Fruit fly (Drosophila melanogaster) whole organism, embryonic: ENCODE results near the gene MESR3.

Source experiments
- Aef1 ChIP-seq: fragments of 200-800 bp; sonication (Bioruptor generic); IDR thresholded peaks from 3 replicates; pipeline ENCODE4 v1.3.6; 2022; ENCODE audit warnings: missing biosample characterization, missing genetic modification characterization
- CG10565 ChIP-seq: fragments of 200-800 bp; sonication (Bioruptor generic); optimal IDR thresholded peaks from 3 replicates; lab custom pipeline; 2016; ENCODE audit warnings: missing biosample characterization, mild to moderate bottlenecking, missing genetic modification characterization
- CG1233 ChIP-seq: fragments of 200-800 bp; sonication (Bioruptor generic); optimal IDR thresholded peaks from 4 replicates; lab custom pipeline; 2018; ENCODE audit warnings: missing biosample characterization, mild to moderate bottlenecking, missing genetic modification characterization
- CG13123 ChIP-seq: fragments of 200-800 bp; sonication (Bioruptor generic); optimal IDR thresholded peaks from 2 replicates; lab custom pipeline; 2016; ENCODE audit warnings: missing biosample characterization, missing genetic modification characterization
- CG14050 ChIP-seq: fragments of 200-800 bp; sonication (Bioruptor generic); IDR thresholded peaks from 3 replicates; pipeline ENCODE4 v1.3.6; 2022; ENCODE audit warnings: missing biosample characterization, missing genetic modification characterization
- CG15479 ChIP-seq: fragments of 200-800 bp; sonication (Bioruptor generic); optimal IDR thresholded peaks from 3 replicates; lab custom pipeline; 2019; ENCODE audit warnings: missing biosample characterization, mild to moderate bottlenecking, missing genetic modification characterization, moderate library complexity
- CG1647 ChIP-seq: fragments of 200-800 bp; sonication (Bioruptor generic); optimal IDR thresholded peaks from 3 replicates; lab custom pipeline; 2016; ENCODE audit warnings: missing biosample characterization, missing genetic modification characterization
- CG16779 ChIP-seq: fragments of 200-800 bp; sonication (Bioruptor generic); IDR thresholded peaks from 2 replicates; pipeline ENCODE4 v1.3.6; 2022; ENCODE audit warnings: missing biosample characterization, missing genetic modification characterization
- CG17359 ChIP-seq: fragments of 200-800 bp; sonication (Bioruptor generic); optimal IDR thresholded peaks from 3 replicates; lab custom pipeline; 2018; ENCODE audit warnings: missing biosample characterization, mild to moderate bottlenecking, missing genetic modification characterization, moderate library complexity
- CG17385 ChIP-seq: fragments of 200-800 bp; sonication (Bioruptor generic); optimal IDR thresholded peaks from 3 replicates; lab custom pipeline; 2018; ENCODE audit warnings: missing biosample characterization, mild to moderate bottlenecking, missing genetic modification characterization
- CG17568 ChIP-seq: fragments of 200-800 bp; sonication (Bioruptor generic); optimal IDR thresholded peaks from 2 replicates; lab custom pipeline; 2018; ENCODE audit warnings: missing biosample characterization, mild to moderate bottlenecking, missing genetic modification characterization, moderate library complexity
- CG17829 ChIP-seq: fragments of 200-800 bp; optimal IDR thresholded peaks from 2 replicates; lab custom pipeline; 2019; ENCODE audit warnings: missing biosample characterization, mild to moderate bottlenecking, missing genetic modification characterization, moderate library complexity
- CG30020 ChIP-seq: fragments of 200-800 bp; optimal IDR thresholded peaks from 2 replicates; lab custom pipeline; 2019; ENCODE audit warnings: missing biosample characterization, mild to moderate bottlenecking, missing genetic modification characterization, moderate library complexity
- CG30431 ChIP-seq: fragments of 200-800 bp; sonication (Bioruptor generic); optimal IDR thresholded peaks from 2 replicates; lab custom pipeline; 2017; ENCODE audit warnings: missing biosample characterization, missing genetic modification characterization
- CG4854 ChIP-seq: fragments of 200-800 bp; sonication (Bioruptor generic); optimal IDR thresholded peaks from 2 replicates; lab custom pipeline; 2016; ENCODE audit warnings: missing biosample characterization, missing genetic modification characterization, inconsistent platforms
- CG5180 ChIP-seq: fragments of 200-800 bp; sonication (Bioruptor generic); optimal IDR thresholded peaks from 3 replicates; lab custom pipeline; 2017; ENCODE audit warnings: missing biosample characterization, missing genetic modification characterization, mild to moderate bottlenecking, moderate library complexity, missing genetic modification reagents
- CG5245 ChIP-seq: fragments of 200-800 bp; sonication (Bioruptor generic); optimal IDR thresholded peaks from 3 replicates; lab custom pipeline; 2016; ENCODE audit warnings: missing biosample characterization, missing genetic modification characterization
- CG6272 ChIP-seq: fragments of 200-800 bp; sonication (Bioruptor generic); IDR thresholded peaks from 2 replicates; pipeline ENCODE4 v1.3.6; 2022; ENCODE audit warnings: missing biosample characterization, missing genetic modification characterization
- CG9797 ChIP-seq: fragments of 200-800 bp; sonication (Bioruptor generic); optimal IDR thresholded peaks from 3 replicates; lab custom pipeline; 2018; ENCODE audit warnings: missing biosample characterization, mild to moderate bottlenecking, missing genetic modification characterization
- CG9932 ChIP-seq: fragments of 200-800 bp; sonication (Bioruptor generic); IDR thresholded peaks from 2 replicates; pipeline ENCODE4 v1.3.6; 2022; ENCODE audit warnings: missing biosample characterization, missing genetic modification characterization
- Dbx ChIP-seq: fragments of 200-800 bp; sonication (Bioruptor generic); IDR thresholded peaks from 3 replicates; pipeline ENCODE4 v1.3.6; 2022; ENCODE audit warnings: missing biosample characterization, missing genetic modification characterization
- Elba2 ChIP-seq: fragments of 200-800 bp; sonication (Bioruptor generic); optimal IDR thresholded peaks from 3 replicates; lab custom pipeline; 2016; ENCODE audit warnings: missing biosample characterization, missing genetic modification characterization
- HLH3B ChIP-seq: fragments of 200-800 bp; sonication (Bioruptor generic); IDR thresholded peaks from 2 replicates; pipeline ENCODE4 v1.3.6; 2022; ENCODE audit warnings: missing biosample characterization, missing genetic modification characterization
- Hr3 ChIP-seq: fragments of 200-800 bp; sonication (Bioruptor generic); optimal IDR thresholded peaks from 3 replicates; lab custom pipeline; 2016; ENCODE audit warnings: missing biosample characterization, missing genetic modification characterization
- Kr ChIP-seq: fragments of 200-800 bp; sonication (Bioruptor generic); optimal IDR thresholded peaks from 2 replicates; lab custom pipeline; 2017; ENCODE audit warnings: missing biosample characterization, mild to moderate bottlenecking, missing genetic modification characterization
- Nf-YC ChIP-seq: fragments of 200-800 bp; optimal IDR thresholded peaks from 3 replicates; lab custom pipeline; 2019; ENCODE audit warnings: missing biosample characterization, mild to moderate bottlenecking, missing genetic modification characterization, moderate library complexity
- Opbp ChIP-seq: fragments of 200-800 bp; sonication (Bioruptor generic); IDR thresholded peaks from 3 replicates; pipeline ENCODE4 v1.3.6; 2022; ENCODE audit warnings: missing biosample characterization, missing genetic modification characterization; ENCODE audit not compliant: partially characterized antibody
- Pdp1 ChIP-seq, 2 experiments: fragments of 200-800 bp; sonication (Bioruptor generic); optimal IDR thresholded peaks; 3 replicates each; lab custom pipeline; 2016; ENCODE audit warnings: missing biosample characterization in 2 of 2, missing genetic modification characterization in 2 of 2, mild to moderate bottlenecking in 1 of 2, moderate library complexity in 1 of 2
- Rx ChIP-seq: fragments of 200-800 bp; sonication (Bioruptor generic); IDR thresholded peaks from 2 replicates; pipeline ENCODE4 v1.3.6; 2022; ENCODE audit warnings: missing biosample characterization, missing genetic modification characterization
- Side ChIP-seq: fragments of 200-800 bp; sonication (Bioruptor generic); optimal IDR thresholded peaks from 2 replicates; lab custom pipeline; 2016; ENCODE audit warnings: missing biosample characterization, missing genetic modification characterization
- Ssrp ChIP-seq: fragments of 200-800 bp; sonication (Bioruptor generic); optimal IDR thresholded peaks from 2 replicates; lab custom pipeline; 2018; ENCODE audit warnings: missing biosample characterization, mild to moderate bottlenecking, missing genetic modification characterization, moderate library complexity
- abd-A ChIP-seq: fragments of 200-800 bp; sonication (Bioruptor generic); optimal IDR thresholded peaks from 3 replicates; lab custom pipeline; 2019; ENCODE audit warnings: missing biosample characterization, mild to moderate bottlenecking, missing genetic modification characterization, moderate library complexity
- ato ChIP-seq: fragments of 200-800 bp; sonication (Bioruptor generic); IDR thresholded peaks from 2 replicates; pipeline ENCODE4 v1.3.6; 2022; ENCODE audit warnings: missing biosample characterization, missing genetic modification characterization; ENCODE audit not compliant: partially characterized antibody
- cas ChIP-seq: fragments of 200-800 bp; sonication (Bioruptor generic); IDR thresholded peaks from 2 replicates; pipeline ENCODE4 v1.3.6; 2022; ENCODE audit warnings: missing biosample characterization, missing genetic modification characterization
- chif ChIP-seq, 2 experiments: fragments of 200-800 bp; sonication (Bioruptor generic); optimal IDR thresholded peaks; 3 replicates each; lab custom pipeline; 2016; ENCODE audit warnings: missing biosample characterization in 2 of 2, missing genetic modification characterization in 2 of 2
- chn ChIP-seq: fragments of 200-800 bp; sonication (Bioruptor generic); optimal IDR thresholded peaks from 2 replicates; lab custom pipeline; 2016; ENCODE audit warnings: missing biosample characterization, missing genetic modification characterization
- grn ChIP-seq: fragments of 200-800 bp; sonication (Bioruptor generic); optimal IDR thresholded peaks from 3 replicates; lab custom pipeline; 2017; ENCODE audit warnings: missing biosample characterization, missing genetic modification characterization
- gt ChIP-seq: fragments of 200-800 bp; sonication (Bioruptor generic); IDR thresholded peaks from 2 replicates; pipeline ENCODE4 v1.3.6; 2022; ENCODE audit warnings: missing biosample characterization, missing genetic modification characterization
- ind ChIP-seq: fragments of 200-800 bp; sonication (Bioruptor generic); optimal IDR thresholded peaks from 3 replicates; lab custom pipeline; 2016; ENCODE audit warnings: missing biosample characterization, missing genetic modification characterization
- lilli ChIP-seq: fragments of 200-800 bp; sonication (Bioruptor generic); optimal IDR thresholded peaks from 3 replicates; lab custom pipeline; 2016; ENCODE audit warnings: missing biosample characterization, missing genetic modification characterization
- mam ChIP-seq: fragments of 200-800 bp; sonication (Bioruptor generic); optimal IDR thresholded peaks from 3 replicates; lab custom pipeline; 2016; ENCODE audit warnings: missing biosample characterization, missing genetic modification characterization
- nau ChIP-seq: fragments of 200-800 bp; sonication (Bioruptor generic); optimal IDR thresholded peaks from 3 replicates; lab custom pipeline; 2017; ENCODE audit warnings: missing biosample characterization, mild to moderate bottlenecking, missing genetic modification characterization, missing genetic modification reagents
- nerfin-2 ChIP-seq: fragments of 200-800 bp; sonication (Bioruptor generic); IDR thresholded peaks from 2 replicates; pipeline ENCODE4 v1.3.6; 2022; ENCODE audit warnings: missing biosample characterization, missing genetic modification characterization; ENCODE audit not compliant: partially characterized antibody
- schlank ChIP-seq: fragments of 200-800 bp; sonication (Bioruptor generic); optimal IDR thresholded peaks from 2 replicates; lab custom pipeline; 2018; ENCODE audit warnings: missing biosample characterization, mild to moderate bottlenecking, missing genetic modification characterization
- tup ChIP-seq: fragments of 200-800 bp; sonication (Bioruptor generic); optimal IDR thresholded peaks from 2 replicates; lab custom pipeline; 2016; ENCODE audit warnings: missing biosample characterization, mild to moderate bottlenecking, missing genetic modification characterization, moderate library complexity
- vfl ChIP-seq: fragments of 200-800 bp; sonication (Bioruptor generic); optimal IDR thresholded peaks from 2 replicates; lab custom pipeline; 2016; ENCODE audit warnings: missing biosample characterization, missing genetic modification characterization
- wor ChIP-seq: fragments of 200-800 bp; sonication (Bioruptor generic); IDR thresholded peaks from 2 replicates; pipeline ENCODE4 v1.3.6; 2022; ENCODE audit warnings: missing biosample characterization, missing genetic modification characterization
- zen2 ChIP-seq: fragments of 200-800 bp; sonication (Bioruptor generic); IDR thresholded peaks from 3 replicates; pipeline ENCODE4 v1.3.6; 2022; ENCODE audit warnings: missing biosample characterization, missing genetic modification characterization; ENCODE audit not compliant: partially characterized antibody

Gene MESR3

DNA sequence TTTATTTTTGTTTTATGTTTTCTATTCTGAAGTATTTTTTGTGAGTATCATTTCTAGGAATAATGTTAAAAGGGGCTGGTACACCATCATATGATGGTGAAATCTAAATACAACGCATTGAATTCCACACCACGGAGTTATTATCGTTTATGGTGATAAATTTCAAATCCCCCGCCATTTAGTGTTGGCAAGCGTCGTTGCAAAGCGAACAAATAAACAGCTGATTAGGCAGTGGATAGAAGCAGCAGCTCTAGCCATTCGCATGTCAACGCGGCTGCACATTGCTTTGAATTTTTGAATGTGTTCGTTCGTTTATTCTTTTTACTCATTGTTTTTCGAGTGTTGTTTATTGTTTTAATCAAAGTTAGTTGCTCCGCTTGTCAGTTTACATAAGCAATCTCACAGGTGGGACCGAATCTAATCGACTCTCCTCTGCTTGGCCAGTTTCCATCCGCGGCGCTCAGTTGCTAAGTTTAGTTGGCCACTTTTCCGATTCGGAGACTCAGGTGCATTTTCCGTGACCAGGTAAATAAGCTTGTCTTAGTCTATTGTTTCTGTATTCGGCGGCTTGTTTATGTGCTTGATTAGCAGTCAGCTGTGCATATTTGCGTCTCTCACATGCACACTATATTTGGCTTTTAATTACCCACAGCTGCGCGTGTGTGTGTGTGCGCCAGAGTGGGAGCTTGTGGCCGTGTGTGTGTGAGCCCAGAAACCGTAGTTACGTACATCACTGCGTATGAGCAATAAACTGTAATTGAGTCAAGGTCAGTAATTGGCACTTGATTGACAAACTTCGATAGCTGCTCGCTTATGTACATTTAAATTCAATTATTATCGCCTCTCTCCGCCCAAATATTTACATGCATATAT lies 60.1 kb downstream of the MESR3 start, which contains the start of the genes Mst36Fa and CG31751 (continued):
- TF ChIP-seq zen2 (no peak), CG5245 (GFP tag; lab: Kevin White, UChicago) (peak; percentile 28), CG16779 (GFP tag; lab: Robert Waterston, UW) (peak; percentile 79), Ssrp (peak; percentile 9), CG1647 (GFP tag; lab: Kevin White, UChicago) (peak; percentile 53), CG17385 (peak; percentile 99), tup (GFP tag; lab: Kevin White, UChicago) (peak; percentile 71), Nf-YC (tag; lab: Kevin White, UChicago) (no peak), Pdp1 (GFP tag; optimal IDR thresholded peaks at IDR 0.05; lab: Kevin White, UChicago) (peak in 1 of 2 experiments; percentile 67), abd-A (no peak), wor (GFP tag; lab: Robert Waterston, UW) (no peak), CG17359 (tag; lab: Kevin White, UChicago) (peak; percentile 85), Side (peak; percentile 75), CG10565 (GFP tag; lab: Kevin White, UChicago) (no peak), CG14050 (GFP tag; lab: Robert Waterston, UW) (peak; percentile 33; the same call in 1 of the 3 replicates), CG6272 (no peak), CG15479 (GFP tag; lab: Kevin White, UChicago) (no peak), CG1233 (GFP tag; lab: Kevin White, UChicago) (peak; percentile 87), CG30020 (tag; lab: Kevin White, UChicago) (peak; percentile 8), Opbp (GFP tag; lab: Robert Waterston, UW) (0 out of 3 replicates have a peak, but pooled peaks have one; percentile 32), grn (GFP tag; lab: Kevin White, UChicago) (peak; percentile 86), nau (GFP tag; lab: Kevin White, UChicago) (no peak), CG17568 (GFP tag; lab: Kevin White, UChicago) (peak; percentile 84), CG5180 (GFP tag; lab: Kevin White, UChicago) (peak; percentile 80), Elba2 (GFP tag; lab: Kevin White, UChicago) (no peak), Kr (GFP tag; lab: Kevin White, UChicago) (no peak), CG13123 (GFP tag; lab: Kevin White, UChicago) (peak; percentile 79), mam (GFP tag; lab: Kevin White, UChicago) (peak; percentile 58), CG9932 (GFP tag; lab: Robert Waterston, UW) (peak; percentile 32; the same call in 1 of the 2 replicates), Hr3 (GFP tag; lab: Kevin White, UChicago) (peak; percentile 52), ind (GFP tag; lab: Kevin White, UChicago) (peak; percentile 6), ato (0 out of 2 replicates have a peak, but pooled peaks have one; percentile 7), schlank (tag; lab: Kevin White, UChicago) (peak; percentile 88), Aef1 (GFP tag; lab: Robert Waterston, UW) (no peak), HLH3B (GFP tag; lab: Robert Waterston, UW) (peak; percentile 71; the same call in 1 of the 2 replicates), vfl (GFP tag; lab: Kevin White, UChicago) (peak; percentile 15), cas (no peak), chn (GFP tag; lab: Kevin White, UChicago) (peak; percentile 34), Rx (GFP tag; lab: Robert Waterston, UW) (no peak), CG17829 (tag; lab: Kevin White, UChicago) (peak; percentile 31), CG30431 (GFP tag; lab: Kevin White, UChicago) (no peak), CG9797 (GFP tag; lab: Kevin White, UChicago) (peak; percentile 33), lilli (GFP tag; lab: Kevin White, UChicago) (peak; percentile 29), gt (GFP tag; lab: Robert Waterston, UW) (no peak), nerfin-2 (GFP tag; lab: Robert Waterston, UW) (peak; percentile 39; the same call in 1 of the 2 replicates), Dbx (GFP tag; lab: Robert Waterston, UW) (peak; percentile 76), CG4854 (peak; percentile 75), chif (GFP tag; optimal IDR thresholded peaks at IDR 0.05; lab: Kevin White, UChicago) (peak; percentile 42 to 75)
